Worm (Caenorhabditis elegans): ENCODE results near the gene flp-11.
A peak's percentile ranks its signal among the peaks of the same experiment; 100 is the strongest.

The flp-11 gene

DNA sequence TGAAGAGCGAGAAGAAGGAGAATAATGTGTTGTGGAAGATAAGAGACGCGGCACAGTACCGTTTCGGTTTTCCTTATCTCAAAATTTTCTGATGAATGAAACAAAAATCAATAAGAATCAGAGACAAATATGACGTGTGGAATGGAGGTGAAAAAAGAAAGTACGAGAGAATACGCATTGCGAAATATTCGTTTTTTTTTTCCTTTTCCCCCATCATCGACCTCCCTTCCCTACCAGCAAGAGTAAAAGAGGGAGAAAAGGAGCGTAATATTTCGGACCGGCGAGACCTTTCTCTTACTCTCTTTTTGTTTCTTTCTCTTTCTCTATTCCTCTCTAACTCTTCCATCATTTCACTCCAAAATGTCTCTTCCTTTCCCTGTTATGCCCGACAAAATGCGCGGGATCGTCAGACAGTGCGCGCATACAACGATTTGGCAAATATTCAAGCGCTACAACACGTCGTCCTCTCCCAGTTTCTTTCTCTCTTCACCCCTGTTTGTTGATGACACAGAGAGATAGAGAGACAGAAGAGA lies 15.6 kb downstream of the flp-11 start (continued):
- TF ChIP-seq ztf-11 (tag; optimal IDR thresholded peaks at IDR 0.05) (no peak), mes-2 (tag; optimal IDR thresholded peaks at IDR 0.05; ENCODE audit: poor library complexity, severe bottlenecking) (peak; percentile 24), arid-1 (GFP tag; conservative IDR thresholded peaks at IDR 0.05) (no peak), attf-4 (tag; optimal IDR thresholded peaks at IDR 0.05) (no peak), nhr-48 (tag; optimal IDR thresholded peaks at IDR 0.05) (peak; percentile 40), ceh-28 (tag; optimal IDR thresholded peaks at IDR 0.05) (peak; percentile 46), mxl-2 (GFP tag; conservative IDR thresholded peaks at IDR 0.05) (no peak), tag-97 (GFP tag; IDR thresholded peaks at IDR 0.05) (no peak), pha-4 (GFP tag; IDR thresholded peaks at IDR 0.05) (no peak), pha-4 (tag; optimal IDR thresholded peaks at IDR 0.05) (peak; percentile 87), cey-2 (tag; optimal IDR thresholded peaks at IDR 0.05; ENCODE audit: borderline replicate concordance, insufficient read depth) (no peak), Y105C5A.15 (GFP tag; IDR thresholded peaks at IDR 0.05) (no peak), aha-1 (tag) (peak; percentile 91), saeg-2 (GFP tag; IDR thresholded peaks at IDR 0.05) (no peak), F37D6.2 (tag; optimal IDR thresholded peaks at IDR 0.05) (no peak), spr-3 (GFP tag; optimal IDR thresholded peaks at IDR 0.05) (no peak), mep-1 (tag; optimal IDR thresholded peaks at IDR 0.05) (peak; percentile 65)

DNA sequence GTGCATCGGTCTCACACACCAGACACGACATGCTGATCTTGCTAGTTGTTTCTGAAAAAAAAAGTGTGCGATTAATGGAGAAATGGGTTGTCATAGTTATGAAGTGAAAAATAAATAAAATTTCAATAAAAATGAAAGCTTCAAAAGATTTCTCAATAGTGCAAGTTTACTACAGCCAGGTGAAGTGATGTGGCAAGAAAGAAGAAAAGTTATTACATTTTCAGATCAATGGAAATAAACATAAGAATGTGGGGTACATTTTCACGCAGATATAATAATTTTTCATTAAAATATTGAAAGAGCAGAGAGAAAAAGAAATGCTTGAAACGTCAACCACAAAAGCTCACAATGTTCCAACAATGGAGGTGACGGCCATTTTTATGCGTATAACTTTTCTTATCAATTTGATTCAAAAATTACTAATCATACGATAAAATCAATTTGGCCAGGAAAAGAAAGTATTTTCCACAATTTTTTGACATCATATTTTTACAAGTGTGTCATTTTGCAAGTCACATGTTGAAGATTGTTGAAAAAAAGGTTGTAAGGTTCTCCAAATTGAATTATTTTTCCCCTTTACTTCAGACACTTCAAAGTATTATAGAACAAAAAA lies 17.6 kb downstream of the flp-11 start, which contains the start of gene nhr-45:
Gene nhr-45, minus strand, starts transcription at position 51 of the 613 bp plus-strand sequence.
- TF ChIP-seq sdz-12 (GFP tag; optimal IDR thresholded peaks at IDR 0.05) (no peak), pqm-1 (tag; optimal IDR thresholded peaks at IDR 0.05) (peak; percentile 26), Y5F2A.4 (GFP tag; optimal IDR thresholded peaks at IDR 0.05) (no peak), zip-11 (GFP tag; IDR thresholded peaks at IDR 0.05) (no peak), nhr-42 (GFP tag; IDR thresholded peaks at IDR 0.05) (no peak), lsy-2 (tag; optimal IDR thresholded peaks at IDR 0.05) (peak in 1 of 2 experiments; percentile 13), T20F7.1 (GFP tag; optimal IDR thresholded peaks at IDR 0.05) (peak; percentile 34), nhr-77 (tag; optimal IDR thresholded peaks at IDR 0.05) (peak; percentile 24), dmd-8 (GFP tag; IDR thresholded peaks at IDR 0.05) (no peak), mep-1 (tag; optimal IDR thresholded peaks at IDR 0.05) (no peak), dmd-6 (GFP tag; IDR thresholded peaks at IDR 0.05) (peak; percentile 42; the same call in 1 of the 2 replicates), nhr-28 (tag; optimal IDR thresholded peaks at IDR 0.05) (peak; percentile 25), duxl-1 (tag; optimal IDR thresholded peaks at IDR 0.05; ENCODE audit: poor library complexity) (no peak)

DNA sequence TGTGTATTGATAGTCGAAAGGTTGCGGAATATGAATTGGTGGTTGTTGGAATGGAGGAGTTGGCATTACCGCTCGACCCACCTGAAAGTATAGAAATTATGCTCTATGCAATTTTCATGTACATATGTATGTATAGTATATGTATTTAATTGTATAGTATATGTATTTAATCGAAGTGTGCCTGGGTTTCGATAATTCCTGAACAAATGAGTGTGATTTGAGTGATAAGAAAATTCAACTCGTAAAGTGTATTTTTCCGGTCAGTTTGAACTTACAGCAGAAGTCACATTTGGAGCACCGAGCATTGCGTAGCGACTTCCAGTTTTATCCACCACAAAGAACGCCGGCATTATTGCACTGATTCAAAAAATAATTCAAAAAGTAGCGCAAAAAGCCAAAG lies 19.2 kb downstream of the flp-11 start:
- no peak for TF ChIP-seq dmd-8 (GFP tag; IDR thresholded peaks at IDR 0.05)
- no peak for TF ChIP-seq jun-1 (tag; optimal IDR thresholded peaks at IDR 0.05)
- TF ChIP-seq lin-39 (tag; optimal IDR thresholded peaks at IDR 0.05) = no peak
- TF ChIP-seq mes-2 (tag; optimal IDR thresholded peaks at IDR 0.05; ENCODE audit: poor library complexity, severe bottlenecking) = no peak
- TF ChIP-seq php-3 (GFP tag; IDR thresholded peaks at IDR 0.05) = no peak
- no peak for TF ChIP-seq nhr-111 (GFP tag; optimal IDR thresholded peaks at IDR 0.05)
- TF ChIP-seq pqm-1 (tag; optimal IDR thresholded peaks at IDR 0.05) = peak; percentile 4
- TF ChIP-seq hlh-11 (tag; optimal IDR thresholded peaks at IDR 0.05) = peak; percentile 24
- TF ChIP-seq Y5F2A.4 (GFP tag; optimal IDR thresholded peaks at IDR 0.05) = no peak
- TF ChIP-seq F37D6.2 (tag; optimal IDR thresholded peaks at IDR 0.05) = no peak
- no peak for TF ChIP-seq F10B5.3 (tag; optimal IDR thresholded peaks at IDR 0.05)
- no peak for TF ChIP-seq lin-38 (GFP tag; IDR thresholded peaks at IDR 0.05)
- TF ChIP-seq dve-1 (tag; optimal IDR thresholded peaks at IDR 0.05; ENCODE audit: insufficient read depth) = peak; percentile 6
- peak; percentile 96 for TF ChIP-seq nhr-28 (tag; optimal IDR thresholded peaks at IDR 0.05)
- TF ChIP-seq ceh-32 (tag; optimal IDR thresholded peaks at IDR 0.05; ENCODE audit: poor library complexity) = no peak
- TF ChIP-seq daf-16 (GFP tag; optimal IDR thresholded peaks at IDR 0.05) = no peak
- no peak for TF ChIP-seq daf-16 (tag; optimal IDR thresholded peaks at IDR 0.05)
- TF ChIP-seq nhr-102 (tag; optimal IDR thresholded peaks at IDR 0.05) = peak; percentile 24
- TF ChIP-seq egl-43 (GFP tag; IDR thresholded peaks at IDR 0.05) = no peak
- TF ChIP-seq duxl-1 (tag; optimal IDR thresholded peaks at IDR 0.05; ENCODE audit: poor library complexity) = no peak
- no peak for TF ChIP-seq T20F7.1 (GFP tag; optimal IDR thresholded peaks at IDR 0.05)
- peak; percentile 37; the same call in 1 of the 2 replicates for TF ChIP-seq dmd-6 (GFP tag; IDR thresholded peaks at IDR 0.05)

All from whole organism, L4 larva.